Fruit fly (Drosophila melanogaster): ENCODE measurements around the gene Atac1.
A peak's percentile ranks its signal among the peaks of the same experiment; 100 is the strongest.

Atac1 gene

DNA sequence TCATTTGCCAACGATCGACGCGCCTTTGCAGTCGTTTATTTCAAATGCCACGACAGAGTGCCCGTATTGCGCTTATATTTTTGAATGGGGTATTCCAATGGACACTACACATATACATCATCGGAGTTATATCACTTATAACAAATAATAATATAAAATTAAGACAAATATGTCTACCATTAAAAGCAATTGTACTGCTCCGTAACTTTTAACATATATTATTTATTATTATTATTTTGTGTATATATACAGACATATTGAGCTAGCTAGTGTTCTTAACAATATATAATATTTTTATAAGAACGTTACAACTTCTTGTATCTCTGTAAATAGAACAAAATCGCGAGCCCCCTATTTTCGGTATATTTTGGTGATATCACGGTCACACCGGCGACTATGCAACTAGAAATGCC is 3.9 kb upstream of the Atac1 start, which contains the start of the genes sip2 and Coprox (continued):
- no peak for TF ChIP-seq gce (GFP tag; IDR thresholded peaks at IDR 0.05)
- TF ChIP-seq CG9609 (GFP tag; optimal IDR thresholded peaks at IDR 0.05): no peak
- peak; percentile 27 for TF ChIP-seq CG4820 (GFP tag; optimal IDR thresholded peaks at IDR 0.05)
- peak; percentile 32; the same call in 1 of the 2 replicates for TF ChIP-seq Awh (GFP tag; IDR thresholded peaks at IDR 0.05)
- no peak for TF ChIP-seq sim (GFP tag; IDR thresholded peaks at IDR 0.05)
- no peak for TF ChIP-seq crol (GFP tag; IDR thresholded peaks at IDR 0.05)
- no peak for TF ChIP-seq Scr (GFP tag; IDR thresholded peaks at IDR 0.05; ENCODE audit: partially characterized antibody)
- TF ChIP-seq ci (GFP tag; IDR thresholded peaks at IDR 0.05): 0 out of 3 replicates have a peak, but pooled peaks have one; percentile 45
- 0 out of 2 replicates have a peak, but pooled peaks have one; percentile 34 for TF ChIP-seq sob (GFP tag; IDR thresholded peaks at IDR 0.05)
- TF ChIP-seq CG32772 (GFP tag; IDR thresholded peaks at IDR 0.05): peak; percentile 55
- peak; percentile 60 for TF ChIP-seq HmgZ (tag; optimal IDR thresholded peaks at IDR 0.05)
- peak; percentile 62 for TF ChIP-seq CG10979 (tag; optimal IDR thresholded peaks at IDR 0.05)
- TF ChIP-seq Antp (GFP tag; optimal IDR thresholded peaks at IDR 0.05): no peak
- peak; percentile 29 for TF ChIP-seq Sry-β (GFP tag; optimal IDR thresholded peaks at IDR 0.05)
- TF ChIP-seq CG11247 (GFP tag; IDR thresholded peaks at IDR 0.05): no peak
- TF ChIP-seq prd (optimal IDR thresholded peaks at IDR 0.05): no peak
- peak; percentile 62 for TF ChIP-seq prd (GFP tag; IDR thresholded peaks at IDR 0.05)
- TF ChIP-seq dimm (GFP tag; IDR thresholded peaks at IDR 0.05): no peak
- TF ChIP-seq CG15696 (tag; optimal IDR thresholded peaks at IDR 0.05): peak; percentile 76
- TF ChIP-seq Mes4 (GFP tag; optimal IDR thresholded peaks at IDR 0.05): no peak
- no peak for TF ChIP-seq CG3065 (GFP tag; optimal IDR thresholded peaks at IDR 0.05)
- no peak for TF ChIP-seq pnt (GFP tag; optimal IDR thresholded peaks at IDR 0.05)

dm6 chr2L:6956725-6957124 is 3.4 kb downstream of the Atac1 start, which contains the start of the genes CG13775 and CG3430:
Gene CG13775 (minus strand): TSS chr2L:6956950.
Gene CG3430 (plus strand): TSS chr2L:6957008.
- TF ChIP-seq CkIIα-i1 (GFP tag; IDR thresholded peaks at IDR 0.05): no peak
- TF ChIP-seq CG16863 (GFP tag; optimal IDR thresholded peaks at IDR 0.05): no peak
- no peak for TF ChIP-seq sr (GFP tag; IDR thresholded peaks at IDR 0.05)
- TF ChIP-seq vfl (GFP tag; optimal IDR thresholded peaks at IDR 0.05): peak; percentile 7
- TF ChIP-seq CG1529 (GFP tag; optimal IDR thresholded peaks at IDR 0.05): no peak
- TF ChIP-seq Adf1 (GFP tag; IDR thresholded peaks at IDR 0.05): peak; percentile 71
- no peak for TF ChIP-seq onecut (GFP tag; IDR thresholded peaks at IDR 0.05)
- TF ChIP-seq Dll (GFP tag; IDR thresholded peaks at IDR 0.05; ENCODE audit: partially characterized antibody): peak; percentile 69
- TF ChIP-seq CG14860 (GFP tag; IDR thresholded peaks at IDR 0.05; ENCODE audit: partially characterized antibody): peak; percentile 54; the same call in 2 of the 3 replicates
- no peak for TF ChIP-seq Hr3 (GFP tag; optimal IDR thresholded peaks at IDR 0.05)
- peak; percentile 56 for TF ChIP-seq CG16813 (GFP tag; IDR thresholded peaks at IDR 0.05; ENCODE audit: partially characterized antibody)
- no peak for TF ChIP-seq TFAM (GFP tag; optimal IDR thresholded peaks at IDR 0.05)
- no peak for TF ChIP-seq H2.0 (GFP tag; IDR thresholded peaks at IDR 0.05)
- TF ChIP-seq org-1 (GFP tag; optimal IDR thresholded peaks at IDR 0.05): no peak
- peak; percentile 72 for TF ChIP-seq unc-4 (GFP tag; IDR thresholded peaks at IDR 0.05; ENCODE audit: partially characterized antibody)
- TF ChIP-seq CrebB (tag; optimal IDR thresholded peaks at IDR 0.05): no peak
- TF ChIP-seq Eip74EF (GFP tag; optimal IDR thresholded peaks at IDR 0.05): no peak
- no peak for TF ChIP-seq CG7745 (tag; optimal IDR thresholded peaks at IDR 0.05)
- TF ChIP-seq Dbx (GFP tag; IDR thresholded peaks at IDR 0.05): peak; percentile 65; the same call in 1 of the 3 replicates
- TF ChIP-seq aop (GFP tag; IDR thresholded peaks at IDR 0.05): peak; percentile 94
- TF ChIP-seq HLH4C (GFP tag; IDR thresholded peaks at IDR 0.05; ENCODE audit: partially characterized antibody): peak; percentile 63
- 0 out of 2 replicates have a peak, but pooled peaks have one; percentile 14 for TF ChIP-seq gsb (GFP tag; IDR thresholded peaks at IDR 0.05)
- TF ChIP-seq gce (GFP tag; IDR thresholded peaks at IDR 0.05): 0 out of 3 replicates have a peak, but pooled peaks have one; percentile 31
- peak; percentile 42 for TF ChIP-seq CG17829 (tag; optimal IDR thresholded peaks at IDR 0.05)
- peak; percentile 27 for TF ChIP-seq CG4617 (GFP tag; optimal IDR thresholded peaks at IDR 0.05; ENCODE audit: borderline replicate concordance)
- TF ChIP-seq Doc2 (GFP tag; IDR thresholded peaks at IDR 0.05): no peak
- no peak for TF ChIP-seq scrt (GFP tag; optimal IDR thresholded peaks at IDR 0.05)
- peak; percentile 32 for TF ChIP-seq YL-1 (GFP tag; optimal IDR thresholded peaks at IDR 0.05)
- TF ChIP-seq B-H2 (GFP tag; optimal IDR thresholded peaks at IDR 0.05): no peak
- TF ChIP-seq CG4424 (GFP tag; optimal IDR thresholded peaks at IDR 0.05): peak; percentile 37
- TF ChIP-seq CG31441 (GFP tag; IDR thresholded peaks at IDR 0.05): no peak
